Fruit fly (Drosophila melanogaster): Measurements from ENCODE around the gene CG33700.
A peak's percentile ranks its signal among the peaks of the same experiment; 100 is the strongest.

Gene CG33700

dm6 chr3L:9509037-9509830 lies 16.1 kb downstream of the CG33700 start, which contains the start of gene CG3408 (continued):
- peak; percentile 71 for TF ChIP-seq CG12659 (GFP tag; optimal IDR thresholded peaks at IDR 0.05)
- TF ChIP-seq CG17912 (GFP tag; optimal IDR thresholded peaks at IDR 0.05), result no peak
- TF ChIP-seq CG12769 (tag; optimal IDR thresholded peaks at IDR 0.05), result peak; percentile 57
- peak; percentile 8 for TF ChIP-seq CG3838 (GFP tag; optimal IDR thresholded peaks at IDR 0.05)
- TF ChIP-seq Hr39 (optimal IDR thresholded peaks at IDR 0.05), result no peak
- TF ChIP-seq CG10959 (GFP tag; IDR thresholded peaks at IDR 0.05), result peak; percentile 74; the same call in 1 of the 2 replicates
- TF ChIP-seq CG1647 (GFP tag; optimal IDR thresholded peaks at IDR 0.05), result no peak
- TF ChIP-seq CG17385 (GFP tag; optimal IDR thresholded peaks at IDR 0.05), result no peak
- TF ChIP-seq Hr78 (GFP tag; optimal IDR thresholded peaks at IDR 0.05), result no peak
- TF ChIP-seq CG16863 (GFP tag; optimal IDR thresholded peaks at IDR 0.05), result no peak
- TF ChIP-seq Abd-B (GFP tag; optimal IDR thresholded peaks at IDR 0.05), result no peak
- TF ChIP-seq Drgx (GFP tag; IDR thresholded peaks at IDR 0.05), result no peak; the same call in 1 of the 2 replicates
- no peak for TF ChIP-seq Atf-2 (GFP tag; optimal IDR thresholded peaks at IDR 0.05)
- no peak for TF ChIP-seq Antp (GFP tag; optimal IDR thresholded peaks at IDR 0.05)
- no peak for TF ChIP-seq CG5245 (GFP tag; optimal IDR thresholded peaks at IDR 0.05)
- TF ChIP-seq CG6689 (GFP tag; IDR thresholded peaks at IDR 0.05), result no peak
- TF ChIP-seq insv (GFP tag; optimal IDR thresholded peaks at IDR 0.05), result no peak
- TF ChIP-seq Sin3A (optimal IDR thresholded peaks at IDR 0.05), result peak; percentile 52
- peak; percentile 67 for TF ChIP-seq CG1603 (tag; optimal IDR thresholded peaks at IDR 0.05)
- no peak for TF ChIP-seq yki (optimal IDR thresholded peaks at IDR 0.05)
- no peak for TF ChIP-seq Tbp (GFP tag; optimal IDR thresholded peaks at IDR 0.05)
- TF ChIP-seq Spps (tag; optimal IDR thresholded peaks at IDR 0.05), result no peak
- TF ChIP-seq Ets97D (GFP tag; optimal IDR thresholded peaks at IDR 0.05), result peak; percentile 98
- peak; percentile 66 for TF ChIP-seq CG33213 (GFP tag; optimal IDR thresholded peaks at IDR 0.05)
- TF ChIP-seq cg (GFP tag; optimal IDR thresholded peaks at IDR 0.05), result no peak
- peak; percentile 95 for TF ChIP-seq CG3995 (GFP tag; optimal IDR thresholded peaks at IDR 0.05)
- peak; percentile 76 for TF ChIP-seq exex (tag; optimal IDR thresholded peaks at IDR 0.05)
- TF ChIP-seq ssp (GFP tag; IDR thresholded peaks at IDR 0.05), result no peak
- no peak for TF ChIP-seq CG8478 (optimal IDR thresholded peaks at IDR 0.05)
- no peak for TF ChIP-seq CG6813 (GFP tag; optimal IDR thresholded peaks at IDR 0.05)
- TF ChIP-seq Dbx (GFP tag; IDR thresholded peaks at IDR 0.05), result 0 out of 3 replicates have a peak, but pooled peaks have one; percentile 7
- no peak for TF ChIP-seq ash1 (GFP tag; optimal IDR thresholded peaks at IDR 0.05)
- TF ChIP-seq Mes4 (GFP tag; optimal IDR thresholded peaks at IDR 0.05), result no peak
- TF ChIP-seq CG9876 (GFP tag; optimal IDR thresholded peaks at IDR 0.05), result no peak
- peak; percentile 23 for TF ChIP-seq B-H2 (GFP tag; optimal IDR thresholded peaks at IDR 0.05)
- TF ChIP-seq peb (GFP tag; IDR thresholded peaks at IDR 0.05), result no peak
- 0 out of 3 replicates have a peak, but pooled peaks have one; percentile 11 for TF ChIP-seq Optix (GFP tag; IDR thresholded peaks at IDR 0.05)
- TF ChIP-seq oc (tag; optimal IDR thresholded peaks at IDR 0.05), result no peak
- TF ChIP-seq HmgZ (tag; optimal IDR thresholded peaks at IDR 0.05), result peak; percentile 71
- peak; percentile 35 for TF ChIP-seq MESR4 (GFP tag; optimal IDR thresholded peaks at IDR 0.05)
- no peak for TF ChIP-seq pnt (GFP tag; optimal IDR thresholded peaks at IDR 0.05)
- TF ChIP-seq Stat92E (GFP tag; optimal IDR thresholded peaks at IDR 0.05), result peak in 1 of 3 experiments; percentile 50
- no peak for TF ChIP-seq ems (GFP tag; optimal IDR thresholded peaks at IDR 0.05)
- TF ChIP-seq CG1792 (GFP tag; optimal IDR thresholded peaks at IDR 0.05), result no peak
- TF ChIP-seq CG1602 (GFP tag; optimal IDR thresholded peaks at IDR 0.05), result no peak
- TF ChIP-seq CG17361 (GFP tag; IDR thresholded peaks at IDR 0.05), result no peak; the same call in 2 of the 3 replicates
- TF ChIP-seq CG3726 (GFP tag; IDR thresholded peaks at IDR 0.05), result no peak
- TF ChIP-seq toy (GFP tag; IDR thresholded peaks at IDR 0.05), result no peak
- peak; percentile 67 for TF ChIP-seq Dp (GFP tag; optimal IDR thresholded peaks at IDR 0.05)
- no peak for TF ChIP-seq tap (tag; optimal IDR thresholded peaks at IDR 0.05)
- no peak for TF ChIP-seq Dek (tag; optimal IDR thresholded peaks at IDR 0.05)

Data from whole organism, embryonic.